Fruit fly (Drosophila melanogaster): ENCODE results near the gene PolZ2.

The PolZ2 gene

dm6 chr3R:5591398-5591853 is 2.8 kb downstream of the PolZ2 start, which contains the start of the genes noi and Vha26 (continued):
- no peak for TF ChIP-seq CG11723 (GFP tag; optimal IDR thresholded peaks at IDR 0.05)
- no peak for TF ChIP-seq usp (GFP tag; optimal IDR thresholded peaks at IDR 0.05)
- TF ChIP-seq Kr (GFP tag; optimal IDR thresholded peaks at IDR 0.05), result no peak
- TF ChIP-seq CG32767 (GFP tag; IDR thresholded peaks at IDR 0.05), result peak; percentile 40; the same call in 1 of the 2 replicates
- TF ChIP-seq Taf1 (GFP tag; IDR thresholded peaks at IDR 0.05), result no peak
- no peak for TF ChIP-seq tup (GFP tag; optimal IDR thresholded peaks at IDR 0.05)
- no peak; the same call in 2 of the 3 replicates for TF ChIP-seq Opbp (GFP tag; IDR thresholded peaks at IDR 0.05; ENCODE audit: partially characterized antibody)
- no peak for TF ChIP-seq CG11695 (GFP tag; IDR thresholded peaks at IDR 0.05)
- peak; percentile 63 for TF ChIP-seq Bgb (GFP tag; IDR thresholded peaks at IDR 0.05; ENCODE audit: partially characterized antibody)
- TF ChIP-seq CG6175 (GFP tag; IDR thresholded peaks at IDR 0.05), result no peak
- TF ChIP-seq hb (GFP tag; IDR thresholded peaks at IDR 0.05; ENCODE audit: partially characterized antibody), result peak; percentile 59; the same call in 1 of the 3 replicates
- no peak for TF ChIP-seq pros (GFP tag; optimal IDR thresholded peaks at IDR 0.05)
- TF ChIP-seq Ets97D (GFP tag; optimal IDR thresholded peaks at IDR 0.05), result peak; percentile 77
- no peak for TF ChIP-seq pnt (GFP tag; optimal IDR thresholded peaks at IDR 0.05)
- TF ChIP-seq amos (GFP tag; IDR thresholded peaks at IDR 0.05; ENCODE audit: partially characterized antibody), result peak; percentile 59
- peak; percentile 13 for TF ChIP-seq Mad (GFP tag; optimal IDR thresholded peaks at IDR 0.05)
- TF ChIP-seq Gsc (GFP tag; IDR thresholded peaks at IDR 0.05), result no peak
- TF ChIP-seq sqz (GFP tag; optimal IDR thresholded peaks at IDR 0.05), result no peak
- no peak for TF ChIP-seq CG9437 (GFP tag; optimal IDR thresholded peaks at IDR 0.05)
- TF ChIP-seq CG9876 (GFP tag; optimal IDR thresholded peaks at IDR 0.05), result no peak
- peak; percentile 54 for TF ChIP-seq lilli (GFP tag; optimal IDR thresholded peaks at IDR 0.05)
- TF ChIP-seq Bdp1 (GFP tag; optimal IDR thresholded peaks at IDR 0.05), result peak; percentile 35
- peak; percentile 44 for TF ChIP-seq NfI (GFP tag; optimal IDR thresholded peaks at IDR 0.05)
- TF ChIP-seq H15 (GFP tag; IDR thresholded peaks at IDR 0.05), result no peak
- TF ChIP-seq dimm (GFP tag; IDR thresholded peaks at IDR 0.05), result no peak
- no peak for TF ChIP-seq Dad (GFP tag; optimal IDR thresholded peaks at IDR 0.05)
- peak; percentile 31 for TF ChIP-seq mirr (GFP tag; optimal IDR thresholded peaks at IDR 0.05)
- TF ChIP-seq gsb (GFP tag; IDR thresholded peaks at IDR 0.05), result no peak
- peak; percentile 45 for TF ChIP-seq twi (tag; optimal IDR thresholded peaks at IDR 0.05)
- TF ChIP-seq jigr1 (GFP tag; IDR thresholded peaks at IDR 0.05), result no peak
- no peak for TF ChIP-seq TFAM (GFP tag; optimal IDR thresholded peaks at IDR 0.05)
- TF ChIP-seq CG13894 (tag; optimal IDR thresholded peaks at IDR 0.05), result no peak
- peak; percentile 74 for TF ChIP-seq CG2712 (tag; optimal IDR thresholded peaks at IDR 0.05)
- TF ChIP-seq ato (GFP tag; IDR thresholded peaks at IDR 0.05; ENCODE audit: partially characterized antibody), result no peak
- TF ChIP-seq HmgZ (tag; optimal IDR thresholded peaks at IDR 0.05), result peak; percentile 87
- no peak for TF ChIP-seq CG33557 (GFP tag; optimal IDR thresholded peaks at IDR 0.05)
- peak; percentile 97 for TF ChIP-seq CG30020 (tag; optimal IDR thresholded peaks at IDR 0.05)
- no peak for TF ChIP-seq CG14667 (GFP tag; IDR thresholded peaks at IDR 0.05)
- TF ChIP-seq danr (GFP tag; IDR thresholded peaks at IDR 0.05), result no peak
- TF ChIP-seq Lpt (GFP tag; optimal IDR thresholded peaks at IDR 0.05), result no peak
- TF ChIP-seq CG3847 (GFP tag; IDR thresholded peaks at IDR 0.05), result peak; percentile 45; the same call in 1 of the 2 replicates
- peak; percentile 91 for TF ChIP-seq row (GFP tag; IDR thresholded peaks at IDR 0.05)
- no peak for TF ChIP-seq Hmr (GFP tag; optimal IDR thresholded peaks at IDR 0.05)
- TF ChIP-seq CG12219 (GFP tag; optimal IDR thresholded peaks at IDR 0.05), result no peak
- TF ChIP-seq shn (GFP tag; optimal IDR thresholded peaks at IDR 0.05), result peak; percentile 20
- peak; percentile 7 for TF ChIP-seq CG13296 (GFP tag; optimal IDR thresholded peaks at IDR 0.05)
- TF ChIP-seq pzg (GFP tag; optimal IDR thresholded peaks at IDR 0.05), result peak; percentile 90
- TF ChIP-seq run (tag; optimal IDR thresholded peaks at IDR 0.05), result no peak
- no peak for TF ChIP-seq wdn (GFP tag; IDR thresholded peaks at IDR 0.05)
- no peak for TF ChIP-seq CG16863 (GFP tag; optimal IDR thresholded peaks at IDR 0.05)
- TF ChIP-seq cg (GFP tag; optimal IDR thresholded peaks at IDR 0.05), result peak; percentile 56

Data from whole organism, embryonic.